Worm (Caenorhabditis elegans) whole organism, mixed stage, embryonic: Measurements from ENCODE around the gene C34D10.5.

ENCODE experiments used
- M03D4.4 ChIP-seq: sonication (generic microtip); optimal IDR thresholded peaks from 2 replicates; lab custom pipeline; 2017; ENCODE audit warnings: mild to moderate bottlenecking, missing genetic modification characterization, missing compliant biosample characterization
- bed-3 ChIP-seq: fragments of 200-800 bp; sonication (Bioruptor generic); optimal IDR thresholded peaks from 3 replicates; lab custom pipeline; 2018; ENCODE audit warnings: mild to moderate bottlenecking, missing genetic modification characterization, moderate library complexity, missing compliant biosample characterization
- blmp-1 ChIP-seq: fragments of 150-350 bp; optimal IDR thresholded peaks from 2 replicates; lab custom pipeline; 2014; ENCODE audit warnings: missing biosample characterization, missing genetic modification characterization
- ceh-39 ChIP-seq: fragments of 150-350 bp; optimal IDR thresholded peaks from 2 replicates; lab custom pipeline; 2014; ENCODE audit warnings: missing biosample characterization, missing genetic modification characterization
- ceh-43 ChIP-seq: fragments of 200-800 bp; sonication (Bioruptor generic); optimal IDR thresholded peaks from 2 replicates; lab custom pipeline; 2018; ENCODE audit warnings: mild to moderate bottlenecking, missing genetic modification characterization, moderate library complexity, missing compliant biosample characterization
- ceh-83 ChIP-seq: fragments of 200-800 bp; sonication (Bioruptor generic); optimal IDR thresholded peaks from 2 replicates; lab custom pipeline; 2018; ENCODE audit warnings: mild to moderate bottlenecking, missing genetic modification characterization, missing compliant biosample characterization
- ces-1 ChIP-seq: fragments of 150-350 bp; optimal IDR thresholded peaks from 2 replicates; lab custom pipeline; 2014; ENCODE audit warnings: missing biosample characterization, missing genetic modification reagents, missing genetic modification characterization
- cnd-1 ChIP-seq: fragments of 200-800 bp; sonication (Bioruptor generic); optimal IDR thresholded peaks from 2 replicates; lab custom pipeline; 2018; ENCODE audit warnings: mild to moderate bottlenecking, missing genetic modification characterization, missing compliant biosample characterization
- drap-1 ChIP-seq: fragments of 200-800 bp; sonication (Bioruptor generic); optimal IDR thresholded peaks from 3 replicates; lab custom pipeline; 2018; ENCODE audit warnings: mild to moderate bottlenecking, missing genetic modification characterization, missing compliant biosample characterization
- elt-1 ChIP-seq: sonication (generic microtip); optimal IDR thresholded peaks from 2 replicates; lab custom pipeline; 2017; ENCODE audit warnings: missing genetic modification characterization, mild to moderate bottlenecking, missing compliant biosample characterization, antibody characterized with exemption, moderate library complexity, borderline replicate concordance; ENCODE audit not compliant: insufficient read depth
- elt-3 ChIP-seq: fragments of 150-350 bp; optimal IDR thresholded peaks from 2 replicates; lab custom pipeline; 2014; ENCODE audit warnings: missing biosample characterization, missing genetic modification characterization
- flh-1 ChIP-seq: fragments of 200-800 bp; sonication (Bioruptor generic); optimal IDR thresholded peaks from 2 replicates; lab custom pipeline; 2018; ENCODE audit warnings: mild to moderate bottlenecking, missing genetic modification characterization, moderate library complexity, missing compliant biosample characterization
- ham-2 ChIP-seq: fragments of 200-800 bp; sonication (Bioruptor generic); optimal IDR thresholded peaks from 2 replicates; lab custom pipeline; 2018; ENCODE audit warnings: mild to moderate bottlenecking, missing genetic modification characterization, missing compliant biosample characterization
- hlh-1 ChIP-seq: fragments of 150-350 bp; optimal IDR thresholded peaks from 2 replicates; lab custom pipeline; 2014; ENCODE audit warnings: missing biosample characterization, missing genetic modification reagents, missing genetic modification characterization
- lin-13 ChIP-seq: fragments of 150-350 bp; optimal IDR thresholded peaks from 2 replicates; lab custom pipeline; 2014; ENCODE audit warnings: missing biosample characterization, missing genetic modification characterization
- lin-32 ChIP-seq: fragments of 200-800 bp; sonication (Bioruptor generic); optimal IDR thresholded peaks from 2 replicates; lab custom pipeline; 2018; ENCODE audit warnings: mild to moderate bottlenecking, missing genetic modification characterization, missing compliant biosample characterization
- lsy-2 ChIP-seq: fragments of 150-350 bp; optimal IDR thresholded peaks from 2 replicates; lab custom pipeline; 2014; ENCODE audit warnings: missing biosample characterization, missing genetic modification characterization
- mab-5 ChIP-seq: fragments of 150-350 bp; optimal IDR thresholded peaks from 2 replicates; lab custom pipeline; 2014; ENCODE audit warnings: missing biosample characterization, missing genetic modification characterization
- mep-1 ChIP-seq: fragments of 150-350 bp; optimal IDR thresholded peaks from 2 replicates; lab custom pipeline; 2017; ENCODE audit warnings: missing biosample characterization, missing genetic modification reagents, missing genetic modification characterization, inconsistent platforms
- mls-2 ChIP-seq: sonication (generic microtip); optimal IDR thresholded peaks from 2 replicates; lab custom pipeline; 2016; ENCODE audit warnings: mild to moderate bottlenecking, missing genetic modification characterization, moderate library complexity, missing compliant biosample characterization
- nhr-12 ChIP-seq: fragments of 150-350 bp; optimal IDR thresholded peaks from 2 replicates; lab custom pipeline; 2014; ENCODE audit warnings: missing biosample characterization, missing genetic modification characterization
- nhr-2 ChIP-seq: fragments of 150-350 bp; optimal IDR thresholded peaks from 2 replicates; lab custom pipeline; 2014; ENCODE audit warnings: missing biosample characterization, missing genetic modification characterization
- nhr-237 ChIP-seq: fragments of 150-350 bp; optimal IDR thresholded peaks from 2 replicates; lab custom pipeline; 2014; ENCODE audit warnings: missing biosample characterization, missing genetic modification characterization
- nhr-28 ChIP-seq: fragments of 150-350 bp; optimal IDR thresholded peaks from 2 replicates; lab custom pipeline; 2014; ENCODE audit warnings: missing biosample characterization, missing genetic modification characterization
- nhr-76 ChIP-seq: sonication (generic microtip); optimal IDR thresholded peaks from 2 replicates; lab custom pipeline; 2017; ENCODE audit warnings: missing biosample characterization, missing genetic modification characterization
- pha-4 ChIP-seq: fragments of 150-350 bp; optimal IDR thresholded peaks from 2 replicates; lab custom pipeline; 2018; ENCODE audit warnings: missing biosample characterization, missing genetic modification reagents, missing genetic modification characterization
- sem-2 ChIP-seq: fragments of 200-800 bp; sonication (Bioruptor generic); optimal IDR thresholded peaks from 2 replicates; lab custom pipeline; 2018; ENCODE audit warnings: mild to moderate bottlenecking, missing genetic modification characterization, missing compliant biosample characterization
- snpc-4 ChIP-seq: fragments of 150-350 bp; optimal IDR thresholded peaks from 2 replicates; lab custom pipeline; 2014; ENCODE audit warnings: missing biosample characterization, missing genetic modification characterization
- sptf-1 ChIP-seq: sonication (generic microtip); optimal IDR thresholded peaks from 2 replicates; lab custom pipeline; 2017; ENCODE audit warnings: mild to moderate bottlenecking, missing genetic modification characterization, moderate library complexity, missing compliant biosample characterization
- tbx-8 ChIP-seq: fragments of 200-800 bp; sonication (Bioruptor generic); optimal IDR thresholded peaks from 2 replicates; lab custom pipeline; 2018; ENCODE audit warnings: mild to moderate bottlenecking, missing genetic modification characterization, moderate library complexity, missing compliant biosample characterization
- unc-120 ChIP-seq: sonication (generic microtip); optimal IDR thresholded peaks from 2 replicates; lab custom pipeline; 2017; ENCODE audit warnings: missing genetic modification characterization, missing compliant biosample characterization; ENCODE audit not compliant: poor library complexity, severe bottlenecking
- unc-39 ChIP-seq: fragments of 150-350 bp; optimal IDR thresholded peaks from 2 replicates; lab custom pipeline; 2014; ENCODE audit warnings: missing biosample characterization, missing genetic modification characterization
- unc-62 ChIP-seq: fragments of 150-350 bp; optimal IDR thresholded peaks from 2 replicates; lab custom pipeline; 2014; ENCODE audit warnings: missing biosample characterization, missing genetic modification reagents, missing genetic modification characterization
- zip-8 ChIP-seq: fragments of 150-350 bp; optimal IDR thresholded peaks from 2 replicates; lab custom pipeline; 2014; ENCODE audit warnings: missing biosample characterization, missing genetic modification characterization
- ztf-11 ChIP-seq: fragments of 150-350 bp; optimal IDR thresholded peaks from 2 replicates; lab custom pipeline; 2014; ENCODE audit warnings: missing biosample characterization, missing genetic modification characterization

The C34D10.5 gene

ce11 chrX:8026709-8027108 is 8.9 kb downstream of the C34D10.5 start:
- TF ChIP-seq blmp-1 (tag; lab: Kevin White, UChicago) = no peak
- no peak for TF ChIP-seq ceh-43 (GFP tag; lab: Kevin White, UChicago)
- TF ChIP-seq lsy-2 (tag; lab: Kevin White, UChicago) = no peak
- TF ChIP-seq unc-62 (GFP tag; lab: Kevin White, UChicago) = no peak
- TF ChIP-seq elt-1 (tag; lab: Kevin White, UChicago) = no peak
- TF ChIP-seq mls-2 (tag; lab: Kevin White, UChicago) = no peak

DNA sequence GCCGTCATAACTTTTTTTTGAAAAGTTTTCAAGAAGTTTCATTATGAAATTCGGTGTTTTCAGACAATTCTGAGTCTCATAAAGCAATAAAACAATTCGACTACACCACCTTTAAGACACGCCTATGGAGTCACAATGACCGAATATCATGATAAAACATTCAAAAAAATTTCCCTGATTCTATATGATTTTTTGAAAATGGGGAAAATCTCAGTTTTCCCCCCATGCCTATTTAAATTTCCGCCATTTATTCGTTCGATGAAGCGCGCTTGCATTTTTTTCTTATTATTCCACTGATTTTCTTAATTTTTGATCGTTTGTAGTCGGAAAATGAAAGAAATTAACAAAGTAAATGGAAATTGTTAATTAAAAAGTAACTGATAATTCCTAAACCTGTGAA is 9.7 kb downstream of the C34D10.5 start:
- TF ChIP-seq bed-3 (no peak), elt-1 (tag; lab: Kevin White, UChicago) (no peak), cnd-1 (tag; lab: Kevin White, UChicago) (no peak), ceh-83 (GFP tag; lab: Kevin White, UChicago) (no peak), unc-120 (tag; lab: Kevin White, UChicago) (no peak), elt-3 (tag; lab: Kevin White, UChicago) (no peak), tbx-8 (GFP tag; lab: Kevin White, UChicago) (no peak), ceh-39 (tag; lab: Kevin White, UChicago) (no peak), lin-13 (tag; lab: Kevin White, UChicago) (no peak), flh-1 (no peak), ham-2 (GFP tag; lab: Kevin White, UChicago) (no peak), mep-1 (no peak), drap-1 (no peak), blmp-1 (tag; lab: Kevin White, UChicago) (no peak), pha-4 (tag; lab: Kevin White, UChicago) (no peak), M03D4.4 (tag; lab: Kevin White, UChicago) (no peak), ceh-43 (GFP tag; lab: Kevin White, UChicago) (no peak), sptf-1 (tag; lab: Kevin White, UChicago) (no peak), snpc-4 (no peak)
- TF ChIP-seq, all 35 proteins: peak for 0

ce11 chrX:8029080-8029479 is 11.3 kb downstream of the C34D10.5 start, which contains the start of gene C34D10.1:
Gene C34D10.1, plus strand, starts transcription at chrX:8029479.
- no peak for TF ChIP-seq ztf-11 (tag; lab: Kevin White, UChicago)
- TF ChIP-seq bed-3 = no peak
- TF ChIP-seq unc-39 (tag; lab: Kevin White, UChicago) = no peak
- TF ChIP-seq nhr-237 (tag; lab: Kevin White, UChicago) = peak; percentile 55
- TF ChIP-seq nhr-12 (tag; lab: Kevin White, UChicago) = no peak
- no peak for TF ChIP-seq M03D4.4 (tag; lab: Kevin White, UChicago)
- TF ChIP-seq ceh-43 (GFP tag; lab: Kevin White, UChicago) = no peak
- TF ChIP-seq zip-8 = no peak
- TF ChIP-seq sptf-1 (tag; lab: Kevin White, UChicago) = peak; percentile 28
- peak; percentile 47 for TF ChIP-seq unc-120 (tag; lab: Kevin White, UChicago)
- no peak for TF ChIP-seq drap-1
- TF ChIP-seq mab-5 (tag; lab: Kevin White, UChicago) = no peak
- no peak for TF ChIP-seq ceh-39 (tag; lab: Kevin White, UChicago)
- no peak for TF ChIP-seq lin-32 (GFP tag; lab: Kevin White, UChicago)
- peak; percentile 78 for TF ChIP-seq mep-1
- TF ChIP-seq elt-3 (tag; lab: Kevin White, UChicago) = no peak
- TF ChIP-seq ces-1 (GFP tag; lab: Kevin White, UChicago) = no peak
- no peak for TF ChIP-seq flh-1
- TF ChIP-seq snpc-4 = no peak
- no peak for TF ChIP-seq tbx-8 (GFP tag; lab: Kevin White, UChicago)
- peak; percentile 13 for TF ChIP-seq lsy-2 (tag; lab: Kevin White, UChicago)
- no peak for TF ChIP-seq elt-1 (tag; lab: Kevin White, UChicago)
- peak; percentile 38 for TF ChIP-seq hlh-1
- no peak for TF ChIP-seq sem-2
- TF ChIP-seq lin-13 (tag; lab: Kevin White, UChicago) = peak; percentile 43
- no peak for TF ChIP-seq cnd-1 (tag; lab: Kevin White, UChicago)
- peak; percentile 5 for TF ChIP-seq mls-2 (tag; lab: Kevin White, UChicago)
- no peak for TF ChIP-seq nhr-76 (tag; lab: Kevin White, UChicago)
- no peak for TF ChIP-seq unc-62 (GFP tag; lab: Kevin White, UChicago)
- peak; percentile 44 for TF ChIP-seq ham-2 (GFP tag; lab: Kevin White, UChicago)
- no peak for TF ChIP-seq ceh-83 (GFP tag; lab: Kevin White, UChicago)
- TF ChIP-seq nhr-2 = no peak
- no peak for TF ChIP-seq blmp-1 (tag; lab: Kevin White, UChicago)
- peak; percentile 80 for TF ChIP-seq pha-4 (tag; lab: Kevin White, UChicago)
- TF ChIP-seq nhr-28 (tag; lab: Kevin White, UChicago) = no peak
